Worm (Caenorhabditis elegans): ENCODE results near the gene mrpl-45.

mrpl-45 gene

ce11 chrIII:1214121-1214673 lies 12.4 kb upstream of the mrpl-45 start:
- TF ChIP-seq Y48G9A.11 (GFP tag; IDR thresholded peaks at IDR 0.05), result peak; percentile 46; the same call in 1 of the 2 replicates
- TF ChIP-seq set-16 (GFP tag; IDR thresholded peaks at IDR 0.05), result peak; percentile 89
- no peak for TF ChIP-seq nhr-28 (tag; optimal IDR thresholded peaks at IDR 0.05)
- no peak for TF ChIP-seq egl-27 (tag; optimal IDR thresholded peaks at IDR 0.05)
- no peak for TF ChIP-seq ceh-82 (tag; optimal IDR thresholded peaks at IDR 0.05)
- TF ChIP-seq jun-1 (tag; optimal IDR thresholded peaks at IDR 0.05), result no peak
- no peak for TF ChIP-seq madf-5 (GFP tag; IDR thresholded peaks at IDR 0.05)
- 0 out of 2 replicates have a peak, but pooled peaks have one; percentile 10 for TF ChIP-seq saeg-2 (GFP tag; IDR thresholded peaks at IDR 0.05)
- TF ChIP-seq Y75B8A.6 (GFP tag; IDR thresholded peaks at IDR 0.05), result no peak
- peak; percentile 15; the same call in 1 of the 2 replicates for TF ChIP-seq lin-38 (GFP tag; IDR thresholded peaks at IDR 0.05)
- TF ChIP-seq hlh-30 (tag; optimal IDR thresholded peaks at IDR 0.05; ENCODE audit: insufficient read depth), result no peak

- TF ChIP-seq mdt-29 (GFP tag; IDR thresholded peaks at IDR 0.05), result no peak
- no peak for TF ChIP-seq tag-97 (GFP tag; IDR thresholded peaks at IDR 0.05)
- no peak for TF ChIP-seq zag-1 (tag; optimal IDR thresholded peaks at IDR 0.05)
- peak; percentile 31 for TF ChIP-seq ceh-28 (tag; optimal IDR thresholded peaks at IDR 0.05)
- no peak for TF ChIP-seq spr-3 (GFP tag; optimal IDR thresholded peaks at IDR 0.05)
- TF ChIP-seq nhr-76 (tag; optimal IDR thresholded peaks at IDR 0.05), result no peak
- peak in 1 of 2 experiments; percentile 12 for TF ChIP-seq unc-62 (GFP tag; optimal IDR thresholded peaks at IDR 0.05 in 1 of 2)
- no peak for TF ChIP-seq unc-62 (tag; optimal IDR thresholded peaks at IDR 0.05)
These were observed 8.8 kb upstream of the mrpl-45 start for ce11 chrIII:1210638-1211037.

- TF ChIP-seq mes-2 (tag; optimal IDR thresholded peaks at IDR 0.05; ENCODE audit: poor library complexity, severe bottlenecking) (peak; percentile 68), mep-1 (tag; optimal IDR thresholded peaks at IDR 0.05) (peak; percentile 18), lin-13 (GFP tag; optimal IDR thresholded peaks at IDR 0.05) (peak; percentile 43), lin-38 (GFP tag; IDR thresholded peaks at IDR 0.05) (peak; percentile 93), dpl-1 (GFP tag; optimal IDR thresholded peaks at IDR 0.05) (peak; percentile 84), zip-2 (tag; optimal IDR thresholded peaks at IDR 0.05) (no peak), lsy-2 (tag; optimal IDR thresholded peaks at IDR 0.05) (peak in 1 of 2 experiments; percentile 22), hif-1 (tag; optimal IDR thresholded peaks at IDR 0.05) (no peak)
These were observed 6.0 kb upstream of the mrpl-45 start, which contains the start of gene orc-3 for ce11 chrIII:1207852-1208251. Gene orc-3 (plus strand): TSS chrIII:1208133.

- TF ChIP-seq lin-13 (GFP tag; optimal IDR thresholded peaks at IDR 0.05) (no peak), ceh-28 (tag; optimal IDR thresholded peaks at IDR 0.05) (peak; percentile 86)
These were observed 5.2 kb upstream of the mrpl-45 start for ce11 chrIII:1207027-1207426.

ce11 chrIII:1206331-1206730 lies 4.5 kb upstream of the mrpl-45 start:
- TF ChIP-seq ceh-28 (tag; optimal IDR thresholded peaks at IDR 0.05) (peak; percentile 52), ztf-11 (tag; optimal IDR thresholded peaks at IDR 0.05) (no peak)

ce11 chrIII:1205421-1205820 lies 3.6 kb upstream of the mrpl-45 start:
- peak; percentile 65 for TF ChIP-seq set-16 (GFP tag; IDR thresholded peaks at IDR 0.05)
- TF ChIP-seq unc-62 (GFP tag; optimal IDR thresholded peaks at IDR 0.05 in 1 of 2), result peak in 1 of 2 experiments; percentile 40
- no peak for TF ChIP-seq unc-62 (tag; optimal IDR thresholded peaks at IDR 0.05)
- no peak for TF ChIP-seq ceh-20 (GFP tag; IDR thresholded peaks at IDR 0.05)

ce11 chrIII:1196192-1196591 lies 5.6 kb downstream of the mrpl-45 start, which contains the start of gene dss-1:
Gene dss-1 (minus strand): TSS chrIII:1196292.
- TF ChIP-seq T26A8.4 (GFP tag; IDR thresholded peaks at IDR 0.05) (no peak), tag-97 (GFP tag; IDR thresholded peaks at IDR 0.05) (no peak)

Measured in whole organism, L4 larva.